Worm (Caenorhabditis elegans) whole organism, L2 larva: Measurements from ENCODE around the gene ztf-25.

Experiments used
- F13H6.1 ChIP-seq: sonication (generic microtip); optimal IDR thresholded peaks from 2 replicates; lab custom pipeline; 2016; ENCODE audit warnings: missing genetic modification characterization, missing compliant biosample characterization
- alr-1 ChIP-seq: fragments of 150-350 bp; optimal IDR thresholded peaks from 2 replicates; lab custom pipeline; 2014; ENCODE audit warnings: missing biosample characterization, missing genetic modification characterization
- aly-2 ChIP-seq: fragments of 150-350 bp; optimal IDR thresholded peaks from 2 replicates; lab custom pipeline; 2014; ENCODE audit warnings: missing biosample characterization, missing genetic modification characterization
- egl-27 ChIP-seq: sonication (generic microtip); optimal IDR thresholded peaks from 3 replicates; lab custom pipeline; 2017; ENCODE audit warnings: missing biosample characterization, missing genetic modification reagents, missing genetic modification characterization
- elt-3 ChIP-seq: sonication (generic microtip); optimal IDR thresholded peaks from 2 replicates; lab custom pipeline; 2017; ENCODE audit warnings: missing biosample characterization, missing genetic modification characterization
- lin-13 ChIP-seq: fragments of 150-350 bp; optimal IDR thresholded peaks from 2 replicates; lab custom pipeline; 2014; ENCODE audit warnings: missing biosample characterization, missing genetic modification reagents, missing genetic modification characterization
- lsy-2 ChIP-seq, 2 experiments: fragments of 150-350 bp in 1 of 2; sonication (generic microtip) in 1 of 2; optimal IDR thresholded peaks; 2 replicates each; lab custom pipeline; 2014 to 2017; ENCODE audit warnings: missing biosample characterization in 2 of 2, missing genetic modification characterization in 2 of 2
- nhr-237 ChIP-seq: fragments of 150-350 bp; optimal IDR thresholded peaks from 2 replicates; lab custom pipeline; 2014; ENCODE audit warnings: missing biosample characterization, missing genetic modification characterization
- nhr-6 ChIP-seq: fragments of 150-350 bp; optimal IDR thresholded peaks from 2 replicates; lab custom pipeline; 2014; ENCODE audit warnings: missing biosample characterization, missing genetic modification characterization
- zag-1 ChIP-seq: fragments of 150-350 bp; optimal IDR thresholded peaks from 2 replicates; lab custom pipeline; 2014; ENCODE audit warnings: missing biosample characterization, missing genetic modification characterization

DNA sequence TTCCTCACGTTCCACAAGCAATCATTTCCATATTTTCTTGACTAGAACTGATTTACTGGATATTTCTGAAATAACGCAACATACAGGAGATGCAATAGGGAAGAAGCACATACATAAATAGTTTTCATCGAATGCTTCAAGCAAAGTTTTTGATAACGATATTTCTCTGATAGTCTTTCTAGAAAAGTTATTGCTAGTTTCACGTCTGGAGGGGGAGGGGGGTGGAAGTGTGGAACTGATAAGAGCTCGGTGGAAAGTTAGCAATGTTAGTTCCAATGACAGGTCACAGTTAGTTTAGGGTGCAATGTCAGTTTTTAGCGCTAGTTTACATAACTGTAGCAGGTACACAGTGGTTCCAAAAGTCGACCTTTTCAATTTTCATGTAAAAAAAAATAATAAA lies 15.2 kb downstream of the ztf-25 start, which contains the start of gene Y6G8.6:
- TF ChIP-seq egl-27 (tag; lab: Kevin White, UChicago): no peak
- no peak for TF ChIP-seq nhr-237
- TF ChIP-seq alr-1 (tag; lab: Kevin White, UChicago): no peak
- TF ChIP-seq aly-2 (tag; lab: Kevin White, UChicago): no peak
- TF ChIP-seq zag-1 (tag; lab: Kevin White, UChicago): no peak
- no peak for TF ChIP-seq lsy-2 (tag; optimal IDR thresholded peaks at IDR 0.05; lab: Kevin White, UChicago)
- no peak for TF ChIP-seq nhr-6 (tag; lab: Kevin White, UChicago)
- TF ChIP-seq F13H6.1 (tag; lab: Kevin White, UChicago): no peak
- TF ChIP-seq elt-3: no peak
- TF ChIP-seq lin-13 (GFP tag; lab: Kevin White, UChicago): no peak
